Worm (Caenorhabditis elegans) whole organism, late embryonic: ENCODE data around the gene fbxc-21.

Experiments used
- C08G9.2 ChIP-seq: sonication (generic microtip); optimal IDR thresholded peaks from 2 replicates; lab custom pipeline; 2016; ENCODE audit warnings: mild to moderate bottlenecking, missing genetic modification characterization, moderate library complexity, missing compliant biosample characterization
- F13H6.1 ChIP-seq: sonication (generic microtip); optimal IDR thresholded peaks from 2 replicates; lab custom pipeline; 2016; ENCODE audit warnings: missing genetic modification characterization, missing compliant biosample characterization
- K02D7.2 ChIP-seq: sonication (generic microtip); optimal IDR thresholded peaks from 2 replicates; lab custom pipeline; 2017; ENCODE audit warnings: mild to moderate bottlenecking, missing genetic modification characterization, missing compliant biosample characterization
- K09A11.1 ChIP-seq: sonication (generic microtip); optimal IDR thresholded peaks from 2 replicates; lab custom pipeline; 2017; ENCODE audit warnings: antibody characterized with exemption, mild to moderate bottlenecking, missing genetic modification characterization, missing compliant biosample characterization; ENCODE audit not compliant: insufficient read depth
- T23F11.4 ChIP-seq: fragments of 200-800 bp; sonication (Bioruptor generic); optimal IDR thresholded peaks from 2 replicates; lab custom pipeline; 2018; ENCODE audit warnings: mild to moderate bottlenecking, missing genetic modification characterization, missing compliant biosample characterization
- Y22D7AL.16 ChIP-seq: sonication (generic microtip); optimal IDR thresholded peaks from 2 replicates; lab custom pipeline; 2016; ENCODE audit warnings: missing genetic modification characterization, missing compliant biosample characterization
- ahr-1 ChIP-seq: sonication (generic microtip); optimal IDR thresholded peaks from 2 replicates; lab custom pipeline; 2016; ENCODE audit warnings: missing genetic modification characterization, missing compliant biosample characterization
- ceh-18 ChIP-seq: sonication (generic microtip); optimal IDR thresholded peaks from 2 replicates; lab custom pipeline; 2016; ENCODE audit warnings: missing genetic modification characterization, missing compliant biosample characterization
- ceh-22 ChIP-seq: sonication (generic microtip); optimal IDR thresholded peaks from 2 replicates; lab custom pipeline; 2017; ENCODE audit warnings: missing biosample characterization, missing genetic modification characterization
- ceh-31 ChIP-seq: sonication (generic microtip); optimal IDR thresholded peaks from 2 replicates; lab custom pipeline; 2016; ENCODE audit warnings: missing genetic modification characterization, missing compliant biosample characterization
- ceh-34 ChIP-seq: sonication (generic microtip); optimal IDR thresholded peaks from 2 replicates; lab custom pipeline; 2016; ENCODE audit warnings: mild to moderate bottlenecking, missing genetic modification characterization, missing compliant biosample characterization
- ceh-45 ChIP-seq: fragments of 200-800 bp; sonication (Bioruptor generic); IDR thresholded peaks from 2 replicates; pipeline ENCODE4 v1.3.6; 2022; ENCODE audit warnings: missing genetic modification reagents, missing genetic modification characterization, missing compliant biosample characterization
- ceh-6 ChIP-seq: fragments of 200-800 bp; sonication (Bioruptor generic); optimal IDR thresholded peaks from 2 replicates; lab custom pipeline; 2018; ENCODE audit warnings: mild to moderate bottlenecking, missing genetic modification characterization, missing compliant biosample characterization
- che-1 ChIP-seq: sonication (generic microtip); optimal IDR thresholded peaks from 2 replicates; lab custom pipeline; 2016; ENCODE audit warnings: mild to moderate bottlenecking, missing genetic modification characterization, missing compliant biosample characterization
- dmd-4 ChIP-seq: sonication (generic microtip); optimal IDR thresholded peaks from 2 replicates; lab custom pipeline; 2016; ENCODE audit warnings: borderline replicate concordance, missing genetic modification characterization, missing compliant biosample characterization
- dve-1 ChIP-seq: sonication (generic microtip); optimal IDR thresholded peaks from 2 replicates; lab custom pipeline; 2017; ENCODE audit warnings: antibody characterized with exemption, mild to moderate bottlenecking, missing genetic modification characterization, missing compliant biosample characterization
- eyg-1 ChIP-seq: sonication (generic microtip); optimal IDR thresholded peaks from 2 replicates; lab custom pipeline; 2016; ENCODE audit warnings: missing genotype, missing genetic modification characterization, missing compliant biosample characterization
- fax-1 ChIP-seq: sonication (generic microtip); optimal IDR thresholded peaks from 2 replicates; lab custom pipeline; 2016; ENCODE audit warnings: missing genotype, missing genetic modification characterization, missing compliant biosample characterization
- gmeb-2 ChIP-seq: sonication (generic microtip); optimal IDR thresholded peaks from 2 replicates; lab custom pipeline; 2016; ENCODE audit warnings: missing genetic modification characterization, inconsistent platforms, missing compliant biosample characterization
- hlh-13 ChIP-seq: fragments of 200-800 bp; sonication (Bioruptor generic); optimal IDR thresholded peaks from 2 replicates; lab custom pipeline; 2018; ENCODE audit warnings: mild to moderate bottlenecking, missing genetic modification characterization, missing compliant biosample characterization
- hlh-15 ChIP-seq: sonication (generic microtip); optimal IDR thresholded peaks from 2 replicates; lab custom pipeline; 2016; ENCODE audit warnings: missing genetic modification characterization, missing compliant biosample characterization
- hlh-30 ChIP-seq: sonication (generic microtip); optimal IDR thresholded peaks from 2 replicates; lab custom pipeline; 2017; ENCODE audit warnings: antibody characterized with exemption, missing genetic modification characterization, missing compliant biosample characterization; ENCODE audit not compliant: insufficient read depth
- hlh-6 ChIP-seq: sonication (generic microtip); optimal IDR thresholded peaks from 2 replicates; lab custom pipeline; 2016; ENCODE audit warnings: missing genotype, missing genetic modification characterization, missing compliant biosample characterization
- lim-6 ChIP-seq: sonication (generic microtip); optimal IDR thresholded peaks from 2 replicates; lab custom pipeline; 2016; ENCODE audit warnings: missing genetic modification characterization, missing compliant biosample characterization
- lin-11 ChIP-seq: fragments of 200-800 bp; sonication (Bioruptor generic); optimal IDR thresholded peaks from 2 replicates; lab custom pipeline; 2018; ENCODE audit warnings: mild to moderate bottlenecking, missing genetic modification characterization, missing compliant biosample characterization
- madf-2 ChIP-seq: sonication (generic microtip); optimal IDR thresholded peaks from 2 replicates; lab custom pipeline; 2017; ENCODE audit warnings: missing genetic modification characterization, missing compliant biosample characterization
- nhr-11 ChIP-seq: fragments of 150-350 bp; optimal IDR thresholded peaks from 2 replicates; lab custom pipeline; 2014; ENCODE audit warnings: missing biosample characterization, missing genetic modification characterization
- npax-4 ChIP-seq: sonication (generic microtip); optimal IDR thresholded peaks from 2 replicates; lab custom pipeline; 2016; ENCODE audit warnings: missing genetic modification characterization, missing compliant biosample characterization
- odd-2 ChIP-seq: sonication (generic microtip); optimal IDR thresholded peaks from 2 replicates; lab custom pipeline; 2017; ENCODE audit warnings: antibody characterized with exemption, mild to moderate bottlenecking, missing genetic modification characterization, missing compliant biosample characterization
- pag-3 ChIP-seq: sonication (generic microtip); optimal IDR thresholded peaks from 2 replicates; lab custom pipeline; 2016; ENCODE audit warnings: missing compliant biosample characterization, missing genetic modification characterization, borderline replicate concordance
- pha-2 ChIP-seq: sonication (generic microtip); optimal IDR thresholded peaks from 2 replicates; lab custom pipeline; 2017; ENCODE audit warnings: mild to moderate bottlenecking, missing genetic modification characterization, missing compliant biosample characterization
- pha-4 ChIP-seq: fragments of 150-350 bp; optimal IDR thresholded peaks from 2 replicates; lab custom pipeline; 2018; ENCODE audit warnings: missing biosample characterization, missing genetic modification reagents, missing genetic modification characterization
- rnt-1 ChIP-seq: sonication (generic microtip); optimal IDR thresholded peaks from 2 replicates; lab custom pipeline; 2016; ENCODE audit warnings: missing genetic modification characterization, missing compliant biosample characterization
- sox-2 ChIP-seq: fragments of 200-800 bp; sonication (Bioruptor generic); IDR thresholded peaks from 2 replicates; pipeline ENCODE4 v1.3.6; 2022; ENCODE audit warnings: missing genetic modification reagents, missing genetic modification characterization, missing compliant biosample characterization
- syd-9 ChIP-seq: sonication (generic microtip); optimal IDR thresholded peaks from 2 replicates; lab custom pipeline; 2016; ENCODE audit warnings: mild to moderate bottlenecking, missing genetic modification characterization, moderate library complexity, missing compliant biosample characterization
- tbx-2 ChIP-seq: sonication (generic microtip); optimal IDR thresholded peaks from 2 replicates; lab custom pipeline; 2016; ENCODE audit warnings: missing genetic modification characterization, missing compliant biosample characterization
- tbx-7 ChIP-seq: sonication (generic microtip); optimal IDR thresholded peaks from 2 replicates; lab custom pipeline; 2016; ENCODE audit warnings: missing genotype, missing genetic modification characterization, missing compliant biosample characterization
- ttx-3 ChIP-seq: sonication (generic microtip); optimal IDR thresholded peaks from 2 replicates; lab custom pipeline; 2016; ENCODE audit warnings: missing genetic modification reagents, missing genetic modification characterization, missing compliant biosample characterization
- unc-3 ChIP-seq, 2 experiments: fragments of 200-800 bp in 1 of 2; sonication (Bioruptor generic) in 1 of 2; sonication (generic microtip) in 1 of 2; conservative IDR thresholded peaks in 1 of 2; optimal IDR thresholded peaks in 1 of 2; 2 replicates each; pipeline versions ENCODE4 v1.3.6 to Lab custom; 2016 to 2022; ENCODE audit warnings: missing compliant biosample characterization in 2 of 2, missing genetic modification characterization in 2 of 2, missing genetic modification reagents in 1 of 2
- unc-42 ChIP-seq: sonication (generic microtip); optimal IDR thresholded peaks from 2 replicates; lab custom pipeline; 2016; ENCODE audit warnings: missing genotype, missing genetic modification characterization, missing compliant biosample characterization
- unc-55 ChIP-seq: sonication (generic microtip); optimal IDR thresholded peaks from 2 replicates; lab custom pipeline; 2017; ENCODE audit warnings: missing biosample characterization, missing genetic modification reagents, missing genetic modification characterization

The fbxc-21 gene

DNA sequence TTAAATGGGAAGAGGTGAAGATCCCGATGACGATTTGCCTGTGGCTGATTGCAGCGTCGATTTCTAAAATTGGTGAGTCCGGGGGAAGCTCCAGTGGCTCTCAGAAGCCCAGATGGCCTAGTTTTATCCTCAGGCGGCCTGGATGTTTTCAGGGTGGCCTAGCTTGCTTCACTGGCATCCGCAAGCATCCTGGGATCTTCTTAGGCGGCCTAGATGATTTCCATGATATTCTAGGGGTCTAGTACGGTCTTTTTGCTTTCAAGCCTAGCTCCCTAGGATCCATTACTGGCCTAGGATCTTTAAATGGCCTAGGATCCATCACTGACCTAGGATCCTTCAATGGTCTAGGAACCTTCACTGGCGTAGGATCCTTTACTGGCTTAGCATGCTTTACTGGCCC is 21.7 kb downstream of the fbxc-21 start:
- TF ChIP-seq odd-2 (tag; lab: Kevin White, UChicago), result no peak
- TF ChIP-seq tbx-7 (tag; lab: Kevin White, UChicago), result no peak
- TF ChIP-seq sox-2 (GFP tag; lab: Robert Waterston, UW), result no peak
- no peak for TF ChIP-seq syd-9
- no peak for TF ChIP-seq tbx-2 (tag; lab: Kevin White, UChicago)
- no peak for TF ChIP-seq F13H6.1 (tag; lab: Kevin White, UChicago)
- TF ChIP-seq rnt-1 (tag; lab: Kevin White, UChicago), result no peak
- TF ChIP-seq nhr-11, result no peak
- TF ChIP-seq K09A11.1 (tag; lab: Kevin White, UChicago), result no peak
- no peak for TF ChIP-seq hlh-30 (tag; lab: Kevin White, UChicago)
- no peak for TF ChIP-seq ahr-1 (tag; lab: Kevin White, UChicago)
- TF ChIP-seq unc-55, result no peak
- no peak for TF ChIP-seq dmd-4
- TF ChIP-seq ceh-45 (GFP tag; lab: Robert Waterston, UW), result no peak
- TF ChIP-seq C08G9.2, result no peak

DNA sequence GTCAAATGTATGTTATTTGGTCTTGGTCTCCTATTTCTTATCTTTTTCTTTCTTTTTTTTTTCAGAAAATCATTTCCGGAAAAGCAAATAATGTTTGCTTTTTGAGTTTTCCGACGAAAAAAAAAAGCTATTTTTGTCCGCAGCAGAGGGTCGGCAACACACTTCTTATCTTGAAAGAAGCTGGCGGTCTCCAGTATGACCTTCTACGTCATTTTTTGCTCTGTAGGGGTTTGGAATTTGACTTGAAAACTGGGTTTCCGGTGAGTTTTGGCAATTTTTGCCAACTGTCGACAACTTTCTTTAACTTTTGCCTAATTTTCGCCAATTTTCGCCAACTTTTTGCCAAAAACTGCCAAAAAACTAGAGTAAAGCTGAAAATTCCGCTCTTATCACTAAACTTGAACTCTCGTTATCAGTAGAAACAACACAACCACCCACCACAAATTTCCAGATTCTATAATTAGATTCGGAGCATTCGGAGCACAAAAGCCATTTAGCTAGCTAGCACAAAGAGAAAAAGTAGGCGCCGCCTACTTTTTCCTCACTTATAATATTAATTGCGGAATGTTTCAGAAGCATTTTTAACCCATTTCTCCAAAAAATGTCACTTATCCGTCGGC is 22.4 kb downstream of the fbxc-21 start, which contains the start of gene nhx-6:
TSS of gene nhx-6 (plus strand) at position 570 of the 620 bp plus-strand sequence.
- TF ChIP-seq T23F11.4 (GFP tag; lab: Kevin White, UChicago), result no peak
- no peak for TF ChIP-seq lin-11 (tag; lab: Kevin White, UChicago)
- no peak for TF ChIP-seq npax-4
- no peak for TF ChIP-seq ceh-34 (tag; lab: Kevin White, UChicago)
- TF ChIP-seq pha-4, result no peak
- TF ChIP-seq unc-3 (GFP tag; conservative IDR thresholded peaks at IDR 0.05; lab: Robert Waterston, UW), result no peak
- no peak for TF ChIP-seq unc-3 (tag; optimal IDR thresholded peaks at IDR 0.05; lab: Kevin White, UChicago)
- no peak for TF ChIP-seq hlh-15 (tag; lab: Kevin White, UChicago)
- no peak for TF ChIP-seq ceh-18
- TF ChIP-seq che-1 (tag; lab: Kevin White, UChicago), result no peak
- no peak for TF ChIP-seq eyg-1 (tag; lab: Kevin White, UChicago)
- TF ChIP-seq ahr-1 (tag; lab: Kevin White, UChicago), result no peak
- TF ChIP-seq madf-2 (tag; lab: Kevin White, UChicago), result no peak
- TF ChIP-seq dve-1 (tag; lab: Kevin White, UChicago), result no peak
- TF ChIP-seq F13H6.1 (tag; lab: Kevin White, UChicago), result no peak
- no peak for TF ChIP-seq unc-55

DNA sequence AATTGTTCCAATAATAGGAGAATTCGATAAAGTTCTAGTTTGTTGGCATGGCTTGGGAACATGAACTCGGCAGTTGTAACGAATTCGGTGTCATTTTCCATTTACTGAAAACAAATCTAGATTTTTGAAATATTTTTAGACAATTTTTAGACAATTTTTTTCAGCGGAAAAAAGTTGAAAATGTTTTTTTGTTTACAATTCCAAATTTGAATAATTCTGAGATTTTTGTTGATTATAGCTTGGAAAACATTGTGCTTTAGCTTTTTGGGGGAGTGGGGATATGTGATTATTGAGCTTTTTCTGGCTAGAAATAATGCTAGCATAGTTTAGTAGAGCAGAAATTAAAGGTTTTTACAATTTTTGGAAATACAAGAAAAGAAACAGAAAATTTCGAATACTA is 23.8 kb downstream of the fbxc-21 start, which contains the start of gene srw-97:
TSS of gene srw-97 (minus strand) at position 101 of the 400 bp plus-strand sequence.
- TF ChIP-seq unc-42 (tag; lab: Kevin White, UChicago) (no peak), dmd-4 (no peak), hlh-6 (tag; lab: Kevin White, UChicago) (no peak)

DNA sequence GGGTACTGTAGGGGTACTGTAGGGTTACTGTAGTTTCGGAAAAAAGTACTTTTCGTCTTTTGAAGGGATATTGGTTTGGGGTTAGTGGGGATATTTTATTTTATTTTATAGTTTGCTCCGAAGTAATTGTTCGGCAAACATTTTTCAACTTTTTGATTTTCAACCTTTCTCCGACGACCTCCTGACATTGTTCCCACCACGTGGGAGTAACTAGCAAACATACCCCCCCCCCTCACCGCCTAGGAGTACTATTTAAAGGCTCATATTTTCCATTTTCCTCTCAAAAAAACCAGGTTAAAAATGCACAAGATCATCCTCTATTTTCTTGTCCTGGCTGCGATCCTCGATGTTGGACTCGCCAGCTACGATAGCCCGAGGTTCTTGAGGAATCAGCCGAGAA is 26.7 kb downstream of the fbxc-21 start, which contains the start of gene srlf-29:
TSS of gene srlf-29 (plus strand) at position 301 of the 400 bp plus-strand sequence.
- TF ChIP-seq pha-2 (no peak), gmeb-2 (tag; lab: Kevin White, UChicago) (no peak), hlh-13 (GFP tag; lab: Kevin White, UChicago) (no peak), pag-3 (tag; lab: Kevin White, UChicago) (no peak), ceh-34 (tag; lab: Kevin White, UChicago) (no peak), ceh-31 (tag; lab: Kevin White, UChicago) (no peak), ceh-6 (GFP tag; lab: Kevin White, UChicago) (no peak), ahr-1 (tag; lab: Kevin White, UChicago) (no peak), fax-1 (tag; lab: Kevin White, UChicago) (no peak), ceh-22 (tag; lab: Kevin White, UChicago) (no peak), K02D7.2 (tag; lab: Kevin White, UChicago) (no peak), npax-4 (no peak), ttx-3 (tag; lab: Kevin White, UChicago) (no peak), odd-2 (tag; lab: Kevin White, UChicago) (no peak), tbx-2 (tag; lab: Kevin White, UChicago) (no peak), Y22D7AL.16 (tag; lab: Kevin White, UChicago) (no peak), dve-1 (tag; lab: Kevin White, UChicago) (no peak), syd-9 (no peak), lim-6 (tag; lab: Kevin White, UChicago) (no peak)
